Fruit fly (Drosophila melanogaster): ENCODE measurements around the gene Prestin.

The Prestin gene

DNA sequence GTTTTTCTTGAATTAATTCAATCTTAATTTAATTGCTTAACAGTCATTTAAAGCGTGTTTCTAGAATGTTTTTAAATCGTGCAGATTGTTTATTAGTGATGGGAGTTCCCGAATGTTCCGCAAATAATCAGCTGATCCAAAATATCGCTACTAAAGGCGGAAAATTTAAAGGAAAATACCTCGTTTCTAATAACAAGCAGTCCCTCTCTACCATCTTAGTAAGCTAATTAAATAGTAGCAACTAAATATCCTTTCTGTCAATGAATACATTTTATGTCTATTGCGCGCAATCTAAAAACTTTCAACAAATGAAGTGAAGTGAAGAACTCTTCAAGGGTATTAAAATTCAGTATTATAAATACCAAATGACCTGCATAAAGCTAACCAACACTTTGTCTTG is 4.8 kb upstream of the Prestin start, which contains the start of gene CG5290 (continued):
- TF ChIP-seq NfI (GFP tag; optimal IDR thresholded peaks at IDR 0.05): peak; percentile 7
- TF ChIP-seq CG6175 (GFP tag; IDR thresholded peaks at IDR 0.05): no peak
- no peak for TF ChIP-seq CG11085 (GFP tag; IDR thresholded peaks at IDR 0.05)
- no peak for TF ChIP-seq slou (GFP tag; optimal IDR thresholded peaks at IDR 0.05)
- no peak for TF ChIP-seq CG4404 (GFP tag; IDR thresholded peaks at IDR 0.05)
- no peak for TF ChIP-seq CG12104 (GFP tag; optimal IDR thresholded peaks at IDR 0.05)
- TF ChIP-seq CG30431 (GFP tag; optimal IDR thresholded peaks at IDR 0.05): no peak
- TF ChIP-seq Mes4 (GFP tag; optimal IDR thresholded peaks at IDR 0.05): no peak
- TF ChIP-seq z (GFP tag; IDR thresholded peaks at IDR 0.05): no peak
- peak in 1 of 2 experiments; percentile 25 for TF ChIP-seq Pdp1 (GFP tag; optimal IDR thresholded peaks at IDR 0.05)
- no peak for TF ChIP-seq Hmx (GFP tag; optimal IDR thresholded peaks at IDR 0.05)
- no peak for TF ChIP-seq CG5180 (GFP tag; optimal IDR thresholded peaks at IDR 0.05)
- TF ChIP-seq disco-r (GFP tag; optimal IDR thresholded peaks at IDR 0.05): no peak
- peak; percentile 6 for TF ChIP-seq CG4854 (GFP tag; optimal IDR thresholded peaks at IDR 0.05)
- no peak for TF ChIP-seq CG12299 (tag; optimal IDR thresholded peaks at IDR 0.05)
- no peak for TF ChIP-seq CG7786 (GFP tag; optimal IDR thresholded peaks at IDR 0.05)
- peak; percentile 62; the same call in 2 of the 3 replicates for TF ChIP-seq row (GFP tag; IDR thresholded peaks at IDR 0.05)
- no peak for TF ChIP-seq gsb (GFP tag; IDR thresholded peaks at IDR 0.05)
- TF ChIP-seq Dref (GFP tag; IDR thresholded peaks at IDR 0.05): no peak
- TF ChIP-seq Ssrp (tag; optimal IDR thresholded peaks at IDR 0.05): no peak
- TF ChIP-seq CG43689 (GFP tag; IDR thresholded peaks at IDR 0.05): no peak
- TF ChIP-seq Poxn (GFP tag; IDR thresholded peaks at IDR 0.05): no peak
- TF ChIP-seq dan (GFP tag; IDR thresholded peaks at IDR 0.05): no peak
- no peak for TF ChIP-seq ewg (GFP tag; optimal IDR thresholded peaks at IDR 0.05)
- TF ChIP-seq zen (tag; optimal IDR thresholded peaks at IDR 0.05): peak; percentile 7
- no peak for TF ChIP-seq CG32767 (GFP tag; IDR thresholded peaks at IDR 0.05)
- no peak for TF ChIP-seq mld (GFP tag; IDR thresholded peaks at IDR 0.05; ENCODE audit: partially characterized antibody)
- no peak for TF ChIP-seq PHDP (tag; optimal IDR thresholded peaks at IDR 0.05)
- no peak for TF ChIP-seq caup (GFP tag; optimal IDR thresholded peaks at IDR 0.05; ENCODE audit: severe bottlenecking)
- TF ChIP-seq CG12155 (GFP tag; optimal IDR thresholded peaks at IDR 0.05): peak; percentile 52
- TF ChIP-seq ab (GFP tag; optimal IDR thresholded peaks at IDR 0.05): no peak
- TF ChIP-seq sd (tag; optimal IDR thresholded peaks at IDR 0.05): peak; percentile 18
- TF ChIP-seq luna (GFP tag; optimal IDR thresholded peaks at IDR 0.05): no peak
- TF ChIP-seq Asciz (GFP tag; optimal IDR thresholded peaks at IDR 0.05): no peak
- TF ChIP-seq CG15696 (tag; optimal IDR thresholded peaks at IDR 0.05): no peak
- TF ChIP-seq Fer3 (tag; optimal IDR thresholded peaks at IDR 0.05): no peak
- peak; percentile 34 for TF ChIP-seq CG33213 (GFP tag; optimal IDR thresholded peaks at IDR 0.05)
- peak; percentile 6 for TF ChIP-seq Fer1 (GFP tag; optimal IDR thresholded peaks at IDR 0.05)
- TF ChIP-seq Gsc (GFP tag; IDR thresholded peaks at IDR 0.05): no peak
- no peak for TF ChIP-seq CG17328 (GFP tag; IDR thresholded peaks at IDR 0.05)
- no peak for TF ChIP-seq CG4730 (GFP tag; IDR thresholded peaks at IDR 0.05)
- no peak for TF ChIP-seq CG10654 (GFP tag; optimal IDR thresholded peaks at IDR 0.05)
- TF ChIP-seq gro (GFP tag; optimal IDR thresholded peaks at IDR 0.05): peak; percentile 30
- TF ChIP-seq D19A (tag; optimal IDR thresholded peaks at IDR 0.05): no peak
- peak; percentile 12 for TF ChIP-seq CG9797 (GFP tag; optimal IDR thresholded peaks at IDR 0.05)
- TF ChIP-seq psq (GFP tag; optimal IDR thresholded peaks at IDR 0.05): no peak
- no peak for TF ChIP-seq CG17359 (tag; optimal IDR thresholded peaks at IDR 0.05)
- TF ChIP-seq ap (GFP tag; IDR thresholded peaks at IDR 0.05): no peak
- TF ChIP-seq Lhr (GFP tag; optimal IDR thresholded peaks at IDR 0.05): no peak
- no peak for TF ChIP-seq CrebB (tag; optimal IDR thresholded peaks at IDR 0.05)
- no peak for TF ChIP-seq crol (GFP tag; IDR thresholded peaks at IDR 0.05)
- TF ChIP-seq D19B (GFP tag; optimal IDR thresholded peaks at IDR 0.05): no peak
